Worm (Caenorhabditis elegans): Measurements from ENCODE around the gene R10E8.6.

DNA sequence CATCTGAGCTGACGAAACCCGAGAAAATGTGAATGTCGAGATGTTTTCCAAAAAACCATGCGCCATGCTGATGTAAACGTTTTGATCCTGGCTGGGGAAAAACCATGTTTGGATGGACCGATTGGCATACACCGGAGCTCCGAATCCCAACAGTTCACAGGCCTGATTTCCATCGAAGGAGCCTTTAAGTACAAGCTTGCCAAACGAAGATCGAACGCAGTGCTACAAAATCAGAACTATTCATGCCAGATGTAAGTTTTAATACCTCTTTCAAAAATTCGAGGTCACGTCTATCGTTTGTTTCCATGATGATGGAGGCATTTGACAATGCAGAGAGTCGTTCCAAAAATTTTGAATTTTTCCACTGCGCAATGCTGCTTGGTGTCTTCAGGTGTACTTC lies 30.4 kb downstream of the R10E8.6 start:
- TF ChIP-seq him-1 (tag; optimal IDR thresholded peaks at IDR 0.05) (no peak), dao-5 (tag; optimal IDR thresholded peaks at IDR 0.05) (no peak), W03F9.2 (tag; optimal IDR thresholded peaks at IDR 0.05) (no peak)
